Worm (Caenorhabditis elegans) whole organism, L1 larva: ENCODE measurements around the gene bli-2.

ENCODE experiments used
- C16A3.4 ChIP-seq: fragments of 150-350 bp; optimal IDR thresholded peaks from 2 replicates; lab custom pipeline; 2014; ENCODE audit warnings: missing biosample characterization, missing genetic modification characterization
- C34B4.2 ChIP-seq: sonication (generic microtip); optimal IDR thresholded peaks from 2 replicates; lab custom pipeline; 2017; ENCODE audit warnings: mild to moderate bottlenecking, missing genetic modification characterization, missing compliant biosample characterization
- F16B12.6 ChIP-seq: fragments of 150-350 bp; optimal IDR thresholded peaks from 2 replicates; lab custom pipeline; 2014; ENCODE audit warnings: missing biosample characterization, missing genetic modification characterization
- aly-2 ChIP-seq: fragments of 150-350 bp; optimal IDR thresholded peaks from 2 replicates; lab custom pipeline; 2014; ENCODE audit warnings: missing biosample characterization, missing genetic modification characterization
- blmp-1 ChIP-seq: fragments of 150-350 bp; optimal IDR thresholded peaks from 2 replicates; lab custom pipeline; 2014; ENCODE audit warnings: missing biosample characterization, missing genetic modification characterization
- ceh-63 ChIP-seq: fragments of 200-800 bp; sonication (Bioruptor generic); optimal IDR thresholded peaks from 2 replicates; lab custom pipeline; 2018; ENCODE audit warnings: mild to moderate bottlenecking, missing genetic modification characterization, missing compliant biosample characterization
- ceh-8 ChIP-seq: fragments of 200-800 bp; sonication (Bioruptor generic); optimal IDR thresholded peaks from 2 replicates; lab custom pipeline; 2018; ENCODE audit warnings: mild to moderate bottlenecking, missing genetic modification characterization, moderate library complexity, missing compliant biosample characterization
- ceh-82 ChIP-seq, 3 experiments: fragments of 150-350 bp in 1 of 3; sonication (generic microtip) in 2 of 3; optimal IDR thresholded peaks; 2 replicates each; lab custom pipeline; 2014 to 2017; ENCODE audit warnings: missing biosample characterization in 3 of 3, missing genetic modification characterization in 3 of 3
- ceh-88 ChIP-seq: fragments of 200-800 bp; sonication (Bioruptor generic); IDR thresholded peaks from 2 replicates; pipeline ENCODE4 v1.3.6; 2022; ENCODE audit warnings: missing genetic modification characterization, missing compliant biosample characterization
- ceh-90 ChIP-seq: sonication (generic microtip); optimal IDR thresholded peaks from 2 replicates; lab custom pipeline; 2016; ENCODE audit warnings: missing genetic modification characterization, missing compliant biosample characterization
- ces-1 ChIP-seq: fragments of 150-350 bp; optimal IDR thresholded peaks from 2 replicates; lab custom pipeline; 2014; ENCODE audit warnings: missing biosample characterization, missing genetic modification reagents, missing genetic modification characterization
- efl-1 ChIP-seq, 4 experiments: fragments of 150-350 bp; optimal IDR thresholded peaks in 3 of 4; peaks in 1 of 4; 1 replicate in 1 of 4; 2 replicates in 3 of 4; lab custom pipeline; 2014; ENCODE audit warnings: missing biosample characterization in 2 of 4, missing genetic modification characterization in 2 of 4, missing genetic modification reagents in 2 of 4
- efl-3 ChIP-seq: fragments of 200-800 bp; sonication (Bioruptor generic); optimal IDR thresholded peaks from 2 replicates; lab custom pipeline; 2018; ENCODE audit warnings: mild to moderate bottlenecking, missing genetic modification characterization, missing compliant biosample characterization
- elt-2 ChIP-seq: sonication (generic microtip); optimal IDR thresholded peaks from 2 replicates; lab custom pipeline; 2016; ENCODE audit warnings: missing genetic modification characterization, mild to moderate bottlenecking, inconsistent platforms, missing compliant biosample characterization, missing genetic modification reagents
- elt-3 ChIP-seq, 6 experiments: fragments of 150-350 bp in 1 of 6; sonication (generic microtip); optimal IDR thresholded peaks; 2 replicates each; lab custom pipeline; 2017 to 2018; ENCODE audit warnings: missing biosample characterization in 6 of 6, missing genetic modification characterization in 6 of 6, inconsistent platforms in 1 of 6
- fkh-8 ChIP-seq: sonication (generic microtip); optimal IDR thresholded peaks from 2 replicates; lab custom pipeline; 2016; ENCODE audit warnings: mild to moderate bottlenecking, missing genetic modification characterization, missing compliant biosample characterization
- grh-1 ChIP-seq: fragments of 200-800 bp; sonication (Bioruptor generic); IDR thresholded peaks from 2 replicates; pipeline ENCODE4 v1.3.6; 2022; ENCODE audit warnings: missing genetic modification reagents, missing genetic modification characterization, missing compliant biosample characterization
- hlh-17 ChIP-seq: fragments of 200-800 bp; sonication (Bioruptor generic); optimal IDR thresholded peaks from 2 replicates; lab custom pipeline; 2018; ENCODE audit warnings: missing genetic modification characterization, mild to moderate bottlenecking, missing compliant biosample characterization, moderate library complexity, borderline replicate concordance
- hlh-4 ChIP-seq: sonication (generic microtip); optimal IDR thresholded peaks from 2 replicates; lab custom pipeline; 2016; ENCODE audit warnings: mild to moderate bottlenecking, missing genetic modification characterization, missing compliant biosample characterization
- irx-1 ChIP-seq: sonication (generic microtip); optimal IDR thresholded peaks from 2 replicates; lab custom pipeline; 2016; ENCODE audit warnings: missing genetic modification characterization, missing compliant biosample characterization
- isw-1 ChIP-seq: fragments of 200-800 bp; sonication (Bioruptor generic); IDR thresholded peaks from 2 replicates; pipeline ENCODE4 v1.3.6; 2022; ENCODE audit warnings: missing genetic modification characterization, missing compliant biosample characterization
- lin-35 ChIP-seq, 2 experiments: fragments of 150-350 bp; optimal IDR thresholded peaks; 2 replicates each; lab custom pipeline; 2014; ENCODE audit warnings: missing biosample characterization in 2 of 2, missing genetic modification characterization in 2 of 2, missing genetic modification reagents in 2 of 2
- lir-3 ChIP-seq: sonication (generic microtip); optimal IDR thresholded peaks from 2 replicates; lab custom pipeline; 2016; ENCODE audit warnings: mild to moderate bottlenecking, missing genetic modification characterization, moderate library complexity, missing compliant biosample characterization; ENCODE audit not compliant: poor library complexity
- lsy-2 ChIP-seq, 2 experiments: fragments of 150-350 bp; optimal IDR thresholded peaks; 2 replicates each; lab custom pipeline; 2014; ENCODE audit warnings: missing biosample characterization in 2 of 2, missing genetic modification characterization in 2 of 2
- mdl-1 ChIP-seq, 2 experiments: fragments of 150-350 bp; optimal IDR thresholded peaks; 2 replicates each; lab custom pipeline; 2014 to 2017; ENCODE audit warnings: missing biosample characterization in 2 of 2, missing genetic modification characterization in 2 of 2, inconsistent platforms in 1 of 2
- mef-2 ChIP-seq: fragments of 150-350 bp; optimal IDR thresholded peaks from 2 replicates; lab custom pipeline; 2014; ENCODE audit warnings: missing biosample characterization, missing genetic modification characterization
- mep-1 ChIP-seq: fragments of 150-350 bp; optimal IDR thresholded peaks from 2 replicates; lab custom pipeline; 2014; ENCODE audit warnings: missing biosample characterization, missing genetic modification characterization
- nhr-11 ChIP-seq: fragments of 150-350 bp; optimal IDR thresholded peaks from 2 replicates; lab custom pipeline; 2014; ENCODE audit warnings: missing biosample characterization, missing genetic modification characterization
- nhr-237 ChIP-seq: fragments of 150-350 bp; optimal IDR thresholded peaks from 2 replicates; lab custom pipeline; 2014; ENCODE audit warnings: missing biosample characterization, missing genetic modification characterization
- nhr-28 ChIP-seq: fragments of 150-350 bp; optimal IDR thresholded peaks from 2 replicates; lab custom pipeline; 2014; ENCODE audit warnings: missing biosample characterization, missing genetic modification characterization
- nhr-47 ChIP-seq: sonication (generic microtip); optimal IDR thresholded peaks from 2 replicates; lab custom pipeline; 2016; ENCODE audit warnings: mild to moderate bottlenecking, missing genetic modification characterization, moderate library complexity, missing compliant biosample characterization
- nhr-71 ChIP-seq: sonication (generic microtip); optimal IDR thresholded peaks from 2 replicates; lab custom pipeline; 2016; ENCODE audit warnings: mild to moderate bottlenecking, missing genetic modification characterization, moderate library complexity, missing compliant biosample characterization
- nhr-76 ChIP-seq: sonication (generic microtip); optimal IDR thresholded peaks from 2 replicates; lab custom pipeline; 2017; ENCODE audit warnings: missing biosample characterization, missing genetic modification characterization
- nhr-77 ChIP-seq: fragments of 150-350 bp; optimal IDR thresholded peaks from 2 replicates; lab custom pipeline; 2014; ENCODE audit warnings: missing biosample characterization, missing genetic modification characterization
- nhr-85 ChIP-seq: sonication (generic microtip); peaks from one replicate; lab custom pipeline; 2016; ENCODE audit warnings: missing genetic modification characterization, inconsistent platforms, missing compliant biosample characterization
- pag-3 ChIP-seq: sonication (generic microtip); optimal IDR thresholded peaks from 2 replicates; lab custom pipeline; 2017; ENCODE audit warnings: missing genetic modification characterization, mild to moderate bottlenecking, missing compliant biosample characterization, antibody characterized with exemption, borderline replicate concordance; ENCODE audit not compliant: insufficient read depth
- pax-3 ChIP-seq: fragments of 200-800 bp; sonication (Bioruptor generic); optimal IDR thresholded peaks from 2 replicates; lab custom pipeline; 2018; ENCODE audit warnings: mild to moderate bottlenecking, missing genetic modification characterization, moderate library complexity, missing compliant biosample characterization
- rnt-1 ChIP-seq: sonication (generic microtip); optimal IDR thresholded peaks from 2 replicates; lab custom pipeline; 2016; ENCODE audit warnings: mild to moderate bottlenecking, missing genetic modification characterization, moderate library complexity, missing compliant biosample characterization
- skn-1 ChIP-seq: fragments of 150-350 bp; optimal IDR thresholded peaks from 2 replicates; lab custom pipeline; 2014; ENCODE audit warnings: missing biosample characterization, missing genetic modification characterization
- snpc-4 ChIP-seq: fragments of 150-350 bp; optimal IDR thresholded peaks from 2 replicates; lab custom pipeline; 2014; ENCODE audit warnings: missing biosample characterization, missing genetic modification characterization
- snu-23 ChIP-seq: sonication (generic microtip); optimal IDR thresholded peaks from 2 replicates; lab custom pipeline; 2016; ENCODE audit warnings: missing genetic modification characterization, missing compliant biosample characterization
- sox-4 ChIP-seq: sonication (generic microtip); optimal IDR thresholded peaks from 2 replicates; lab custom pipeline; 2016; ENCODE audit warnings: missing genetic modification characterization, missing compliant biosample characterization
- swsn-7 ChIP-seq: sonication (generic microtip); optimal IDR thresholded peaks from 2 replicates; lab custom pipeline; 2016; ENCODE audit warnings: missing genetic modification characterization, missing compliant biosample characterization
- tlp-1 ChIP-seq: fragments of 150-350 bp; optimal IDR thresholded peaks from 2 replicates; lab custom pipeline; 2014; ENCODE audit warnings: missing biosample characterization, missing genetic modification characterization
- unc-130 ChIP-seq: fragments of 150-350 bp; optimal IDR thresholded peaks from 2 replicates; lab custom pipeline; 2017; ENCODE audit warnings: missing biosample characterization, missing genetic modification characterization, inconsistent platforms
- unc-62 ChIP-seq: fragments of 150-350 bp; optimal IDR thresholded peaks from 2 replicates; lab custom pipeline; 2014; ENCODE audit warnings: missing biosample characterization, missing genetic modification reagents, missing genetic modification characterization
- vab-15 ChIP-seq: sonication (generic microtip); optimal IDR thresholded peaks from 2 replicates; lab custom pipeline; 2017; ENCODE audit warnings: missing genotype, mild to moderate bottlenecking, missing genetic modification characterization, missing compliant biosample characterization
- ztf-11 ChIP-seq, 2 experiments: sonication (generic microtip); optimal IDR thresholded peaks; 2 replicates each; lab custom pipeline; 2016 to 2017; ENCODE audit warnings: missing genetic modification characterization in 2 of 2, missing biosample characterization in 1 of 2, missing compliant biosample characterization in 1 of 2
- ztf-4 ChIP-seq: fragments of 150-350 bp; optimal IDR thresholded peaks from 2 replicates; lab custom pipeline; 2014; ENCODE audit warnings: missing biosample characterization, missing genetic modification characterization

The bli-2 gene

DNA sequence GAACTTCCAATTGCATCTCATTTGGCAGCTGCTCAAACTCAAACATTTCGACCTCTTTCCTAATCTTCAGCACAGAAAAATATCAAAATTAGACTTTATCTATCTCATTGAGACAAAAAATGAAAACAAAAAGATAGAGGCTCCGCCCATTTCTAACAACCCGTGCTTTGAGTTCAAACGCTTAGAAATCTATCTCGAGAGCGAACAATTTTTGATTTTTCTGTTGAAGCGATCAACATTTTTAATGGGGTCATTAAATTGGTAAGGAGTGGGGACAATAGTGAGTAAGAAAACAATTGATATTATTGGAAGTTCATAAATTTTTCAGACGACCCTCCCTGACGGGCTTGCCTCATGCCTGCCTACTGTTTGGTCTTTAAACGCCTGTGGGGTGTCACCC, 46.6 kb upstream of the bli-2 start, which contains the start of the genes C25H3.10 and C25H3.1 (continued):
- no peak for TF ChIP-seq C16A3.4
- TF ChIP-seq lir-3 (tag; lab: Kevin White, UChicago) = no peak
- TF ChIP-seq nhr-11 (tag; lab: Kevin White, UChicago) = no peak
- no peak for TF ChIP-seq ceh-8 (GFP tag; lab: Kevin White, UChicago)
- TF ChIP-seq ceh-90 = no peak
- no peak for TF ChIP-seq efl-1 (optimal IDR thresholded peaks at IDR 0.05; lab: Kevin White, UChicago)
- no peak for TF ChIP-seq efl-1 (GFP tag; optimal IDR thresholded peaks at IDR 0.05 in 1 of 2; lab: Kevin White, UChicago)
- TF ChIP-seq elt-2 (tag; lab: Kevin White, UChicago) = no peak
- no peak for TF ChIP-seq mef-2 (tag; lab: Kevin White, UChicago)
- peak; percentile 39 for TF ChIP-seq nhr-71 (tag; lab: Kevin White, UChicago)
- peak; percentile 44 for TF ChIP-seq rnt-1 (tag; lab: Kevin White, UChicago)
- no peak for TF ChIP-seq vab-15 (tag; lab: Kevin White, UChicago)
- peak; percentile 57 for TF ChIP-seq snpc-4 (tag; lab: Kevin White, UChicago)
- TF ChIP-seq sox-4 (tag; lab: Kevin White, UChicago) = no peak
- no peak for TF ChIP-seq hlh-17 (GFP tag; lab: Kevin White, UChicago)
- TF ChIP-seq isw-1 (GFP tag; lab: Robert Waterston, UW) = no peak
- no peak for TF ChIP-seq ztf-4
- no peak for TF ChIP-seq F16B12.6 (tag; lab: Kevin White, UChicago)
- TF ChIP-seq lin-35 (GFP tag; optimal IDR thresholded peaks at IDR 0.05; lab: Kevin White, UChicago) = no peak
- TF ChIP-seq ceh-82 (tag; optimal IDR thresholded peaks at IDR 0.05; lab: Kevin White, UChicago) = no peak
- no peak for TF ChIP-seq efl-3 (GFP tag; lab: Kevin White, UChicago)
- TF ChIP-seq fkh-8 (tag; lab: Kevin White, UChicago) = no peak
- TF ChIP-seq lsy-2 (tag; optimal IDR thresholded peaks at IDR 0.05; lab: Kevin White, UChicago) = peak; percentile 2 to 4
- no peak for TF ChIP-seq nhr-28 (tag; lab: Kevin White, UChicago)
- TF ChIP-seq unc-62 (GFP tag; lab: Kevin White, UChicago) = no peak
- TF ChIP-seq nhr-77 (tag; lab: Kevin White, UChicago) = no peak
- TF ChIP-seq nhr-85 = no peak
- TF ChIP-seq irx-1 (tag; lab: Kevin White, UChicago) = no peak
- no peak for TF ChIP-seq grh-1 (GFP tag; lab: Robert Waterston, UW)
- TF ChIP-seq nhr-47 (tag; lab: Kevin White, UChicago) = no peak
- TF ChIP-seq aly-2 (tag; lab: Kevin White, UChicago) = no peak
- TF ChIP-seq ceh-63 (GFP tag; lab: Kevin White, UChicago) = no peak
- TF ChIP-seq ces-1 = no peak
- TF ChIP-seq hlh-4 (tag; lab: Kevin White, UChicago) = no peak
- TF ChIP-seq pax-3 (tag; lab: Kevin White, UChicago) = no peak

DNA sequence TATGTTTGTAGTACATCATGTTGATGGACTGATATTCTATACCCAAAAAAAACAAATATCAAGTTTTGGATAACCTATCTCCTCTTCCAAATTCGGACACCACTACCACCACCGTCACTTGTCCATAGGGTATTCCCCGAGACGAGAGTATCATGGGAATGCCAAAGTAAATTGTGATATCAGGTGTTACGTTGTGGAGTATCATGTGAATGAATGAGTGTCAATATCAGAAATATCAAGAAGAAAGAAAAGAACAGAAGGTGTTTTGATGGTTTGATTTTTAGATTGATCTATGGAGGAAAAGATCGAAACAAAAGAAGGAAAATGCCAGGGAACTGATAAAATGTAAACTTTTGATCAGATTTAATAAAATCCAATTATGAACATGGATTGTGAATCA, 46.0 kb upstream of the bli-2 start:
- TF ChIP-seq mep-1 (tag; lab: Kevin White, UChicago) = peak; percentile 52
- peak; percentile 77 for TF ChIP-seq snu-23
- TF ChIP-seq elt-3 (tag; optimal IDR thresholded peaks at IDR 0.05; lab: Kevin White, UChicago) = peak in 2 of 6 experiments; percentile 51 to 85
- peak; percentile 88 for TF ChIP-seq nhr-71 (tag; lab: Kevin White, UChicago)
- TF ChIP-seq ceh-88 = no peak
- peak; percentile 81 for TF ChIP-seq unc-130
- TF ChIP-seq nhr-47 (tag; lab: Kevin White, UChicago) = peak; percentile 33
- no peak for TF ChIP-seq nhr-237 (tag; lab: Kevin White, UChicago)
- no peak for TF ChIP-seq efl-3 (GFP tag; lab: Kevin White, UChicago)
- TF ChIP-seq elt-2 (tag; lab: Kevin White, UChicago) = peak; percentile 51
- peak; percentile 50 for TF ChIP-seq C16A3.4
- peak; percentile 38 for TF ChIP-seq blmp-1
- no peak for TF ChIP-seq ztf-11 (tag; optimal IDR thresholded peaks at IDR 0.05; lab: Kevin White, UChicago)
- TF ChIP-seq mdl-1 (tag; optimal IDR thresholded peaks at IDR 0.05; lab: Kevin White, UChicago) = peak in 1 of 2 experiments; percentile 26
- peak; percentile 25 for TF ChIP-seq swsn-7 (tag; lab: Kevin White, UChicago)
- TF ChIP-seq nhr-28 (tag; lab: Kevin White, UChicago) = no peak
- TF ChIP-seq nhr-11 (tag; lab: Kevin White, UChicago) = peak; percentile 36
- no peak for TF ChIP-seq pax-3 (tag; lab: Kevin White, UChicago)
- peak; percentile 56 for TF ChIP-seq nhr-85
- no peak for TF ChIP-seq sox-4 (tag; lab: Kevin White, UChicago)
- no peak for TF ChIP-seq F16B12.6 (tag; lab: Kevin White, UChicago)
- TF ChIP-seq C34B4.2 = no peak
- TF ChIP-seq efl-1 (optimal IDR thresholded peaks at IDR 0.05; lab: Kevin White, UChicago) = no peak
- no peak for TF ChIP-seq efl-1 (GFP tag; optimal IDR thresholded peaks at IDR 0.05 in 1 of 2; lab: Kevin White, UChicago)
- no peak for TF ChIP-seq tlp-1 (tag; lab: Kevin White, UChicago)
- TF ChIP-seq nhr-76 (tag; lab: Kevin White, UChicago) = no peak
- peak; percentile 4 for TF ChIP-seq skn-1 (tag; lab: Kevin White, UChicago)
- TF ChIP-seq aly-2 (tag; lab: Kevin White, UChicago) = no peak
- peak; percentile 46 for TF ChIP-seq vab-15 (tag; lab: Kevin White, UChicago)
- TF ChIP-seq pag-3 (tag; lab: Kevin White, UChicago) = peak; percentile 81
